Worm (Caenorhabditis elegans) whole organism, early embryonic: ENCODE results near the gene Y32H12A.6.

ENCODE experiments used
- B0310.2 ChIP-seq: sonication (generic microtip); optimal IDR thresholded peaks from 2 replicates; lab custom pipeline; 2016; ENCODE audit warnings: mild to moderate bottlenecking, missing genetic modification characterization, missing compliant biosample characterization
- F13C5.2 ChIP-seq: sonication (generic microtip); optimal IDR thresholded peaks from 2 replicates; lab custom pipeline; 2017; ENCODE audit warnings: mild to moderate bottlenecking, missing genetic modification characterization, inconsistent platforms, missing compliant biosample characterization
- aly-1 ChIP-seq: sonication (generic microtip); optimal IDR thresholded peaks from 2 replicates; lab custom pipeline; 2016; ENCODE audit warnings: missing genetic modification characterization, missing compliant biosample characterization
- ama-1 ChIP-seq: fragments of 150-350 bp; optimal IDR thresholded peaks from 2 replicates; lab custom pipeline; 2014
- ceh-13 ChIP-seq: fragments of 200-800 bp; sonication (Bioruptor generic); optimal IDR thresholded peaks from 2 replicates; lab custom pipeline; 2018; ENCODE audit warnings: mild to moderate bottlenecking, missing genetic modification characterization, missing compliant biosample characterization
- ceh-36 ChIP-seq: sonication (generic microtip); optimal IDR thresholded peaks from 2 replicates; lab custom pipeline; 2016; ENCODE audit warnings: missing genetic modification characterization, inconsistent platforms, missing compliant biosample characterization
- ets-7 ChIP-seq: sonication (generic microtip); optimal IDR thresholded peaks from 2 replicates; lab custom pipeline; 2016; ENCODE audit warnings: missing genotype, missing genetic modification characterization, missing compliant biosample characterization
- flt-1 ChIP-seq: fragments of 200-800 bp; sonication (Bioruptor generic); IDR thresholded peaks from 2 replicates; pipeline ENCODE4 v1.3.6; 2022; ENCODE audit warnings: missing genetic modification characterization, missing compliant biosample characterization
- hmbx-1 ChIP-seq: sonication (generic microtip); optimal IDR thresholded peaks from 2 replicates; lab custom pipeline; 2016; ENCODE audit warnings: mild to moderate bottlenecking, missing genetic modification characterization, missing compliant biosample characterization
- hmg-4 ChIP-seq: fragments of 200-800 bp; sonication (Bioruptor generic); optimal IDR thresholded peaks from 2 replicates; lab custom pipeline; 2018; ENCODE audit warnings: mild to moderate bottlenecking, missing genetic modification characterization, missing compliant biosample characterization
- hnd-1 ChIP-seq: sonication (generic microtip); optimal IDR thresholded peaks from 2 replicates; lab custom pipeline; 2016; ENCODE audit warnings: missing genetic modification characterization, missing compliant biosample characterization
- pes-1 ChIP-seq: fragments of 200-800 bp; sonication (Bioruptor generic); IDR thresholded peaks from 2 replicates; pipeline ENCODE4 v1.3.6; 2022; ENCODE audit warnings: missing genetic modification reagents, missing genetic modification characterization, missing compliant biosample characterization
- scrt-1 ChIP-seq: fragments of 200-800 bp; sonication (Bioruptor generic); IDR thresholded peaks from 2 replicates; pipeline ENCODE4 v1.3.6; 2022; ENCODE audit warnings: missing genetic modification characterization, missing compliant biosample characterization
- sea-1 ChIP-seq: fragments of 200-800 bp; sonication (Bioruptor generic); conservative IDR thresholded peaks from 2 replicates; pipeline ENCODE4 v1.3.6; 2022; ENCODE audit warnings: missing genetic modification characterization, missing compliant biosample characterization
- tbx-11 ChIP-seq: fragments of 200-800 bp; sonication (Bioruptor generic); IDR thresholded peaks from 2 replicates; pipeline ENCODE4 v1.3.6; 2022; ENCODE audit warnings: missing genetic modification characterization, missing compliant biosample characterization
- tbx-37 ChIP-seq: fragments of 200-800 bp; sonication (Bioruptor generic); conservative IDR thresholded peaks from 2 replicates; pipeline ENCODE4 v1.3.6; 2022; ENCODE audit warnings: missing genetic modification reagents, missing genetic modification characterization, missing compliant biosample characterization
- tra-4 ChIP-seq: sonication (generic microtip); optimal IDR thresholded peaks from 2 replicates; lab custom pipeline; 2017; ENCODE audit warnings: missing genetic modification characterization, missing compliant biosample characterization

Gene Y32H12A.6

ce11 chrIII:5382073-5382472 is at the start of gene Y32H12A.6:
Gene Y32H12A.6, minus strand, starts transcription at chrIII:5382173.
- TF ChIP-seq scrt-1 (GFP tag; lab: Robert Waterston, UW) (no peak), ceh-36 (tag; lab: Kevin White, UChicago) (no peak), B0310.2 (no peak), pes-1 (GFP tag; lab: Robert Waterston, UW) (no peak), sea-1 (GFP tag; lab: Robert Waterston, UW) (no peak)

ce11 chrIII:5427096-5427495 is 45.1 kb upstream of the Y32H12A.6 start:
- TF ChIP-seq pes-1 (GFP tag; lab: Robert Waterston, UW) = no peak
- TF ChIP-seq F13C5.2 (tag; lab: Kevin White, UChicago) = no peak
- TF ChIP-seq ets-7 (tag; lab: Kevin White, UChicago) = no peak
- TF ChIP-seq hnd-1 (tag; lab: Kevin White, UChicago) = no peak

ce11 chrIII:5424363-5424762 is 42.4 kb upstream of the Y32H12A.6 start:
- TF ChIP-seq B0310.2 (no peak), scrt-1 (GFP tag; lab: Robert Waterston, UW) (no peak), tbx-11 (GFP tag; lab: Robert Waterston, UW) (no peak), tbx-37 (GFP tag; lab: Robert Waterston, UW) (no peak), hmbx-1 (no peak), ceh-36 (tag; lab: Kevin White, UChicago) (no peak), ama-1 (no peak), hmg-4 (GFP tag; lab: Kevin White, UChicago) (no peak), sea-1 (GFP tag; lab: Robert Waterston, UW) (no peak), ets-7 (tag; lab: Kevin White, UChicago) (no peak), pes-1 (GFP tag; lab: Robert Waterston, UW) (no peak), flt-1 (GFP tag; lab: Robert Waterston, UW) (no peak), F13C5.2 (tag; lab: Kevin White, UChicago) (no peak), aly-1 (tag; lab: Kevin White, UChicago) (no peak), tra-4 (tag; lab: Kevin White, UChicago) (no peak), hnd-1 (tag; lab: Kevin White, UChicago) (no peak)

ce11 chrIII:5423665-5424133 is 41.7 kb upstream of the Y32H12A.6 start, which contains the start of gene dnj-24:
Gene dnj-24, minus strand, starts transcription at chrIII:5424083.
- TF ChIP-seq hmg-4 (GFP tag; lab: Kevin White, UChicago) (peak; percentile 5), scrt-1 (GFP tag; lab: Robert Waterston, UW) (no peak), tra-4 (tag; lab: Kevin White, UChicago) (no peak), pes-1 (GFP tag; lab: Robert Waterston, UW) (no peak), ceh-13 (GFP tag; lab: Kevin White, UChicago) (no peak)

ce11 chrIII:5422561-5423103 is 40.7 kb upstream of the Y32H12A.6 start:
- TF ChIP-seq sea-1 (GFP tag; lab: Robert Waterston, UW) = no peak
- no peak for TF ChIP-seq ama-1
- no peak for TF ChIP-seq tbx-11 (GFP tag; lab: Robert Waterston, UW)

ce11 chrIII:5421406-5421805 is 39.4 kb upstream of the Y32H12A.6 start:
- TF ChIP-seq pes-1 (GFP tag; lab: Robert Waterston, UW) = no peak
- TF ChIP-seq scrt-1 (GFP tag; lab: Robert Waterston, UW) = no peak
- TF ChIP-seq F13C5.2 (tag; lab: Kevin White, UChicago) = no peak
- no peak for TF ChIP-seq aly-1 (tag; lab: Kevin White, UChicago)
- no peak for TF ChIP-seq tbx-37 (GFP tag; lab: Robert Waterston, UW)
- TF ChIP-seq ceh-13 (GFP tag; lab: Kevin White, UChicago) = no peak
- TF ChIP-seq hnd-1 (tag; lab: Kevin White, UChicago) = no peak
- no peak for TF ChIP-seq hmg-4 (GFP tag; lab: Kevin White, UChicago)
- TF ChIP-seq hmbx-1 = no peak
- TF ChIP-seq ceh-36 (tag; lab: Kevin White, UChicago) = no peak
- no peak for TF ChIP-seq sea-1 (GFP tag; lab: Robert Waterston, UW)
- no peak for TF ChIP-seq B0310.2
- no peak for TF ChIP-seq ama-1

ce11 chrIII:5420276-5420675 is 38.3 kb upstream of the Y32H12A.6 start:
- TF ChIP-seq scrt-1 (GFP tag; lab: Robert Waterston, UW) = no peak
- no peak for TF ChIP-seq F13C5.2 (tag; lab: Kevin White, UChicago)
- TF ChIP-seq ama-1 = no peak
- no peak for TF ChIP-seq tra-4 (tag; lab: Kevin White, UChicago)
- no peak for TF ChIP-seq flt-1 (GFP tag; lab: Robert Waterston, UW)

- TF ChIP-seq ceh-13 (GFP tag; lab: Kevin White, UChicago) (no peak), ama-1 (no peak), tbx-11 (GFP tag; lab: Robert Waterston, UW) (no peak), hnd-1 (tag; lab: Kevin White, UChicago) (no peak), hmg-4 (GFP tag; lab: Kevin White, UChicago) (no peak), pes-1 (GFP tag; lab: Robert Waterston, UW) (no peak), flt-1 (GFP tag; lab: Robert Waterston, UW) (no peak), tbx-37 (GFP tag; lab: Robert Waterston, UW) (no peak), tra-4 (tag; lab: Kevin White, UChicago) (no peak)
Measured at ce11 chrIII:5419527-5419926, 37.6 kb upstream of the Y32H12A.6 start.
